Worm (Caenorhabditis elegans) whole organism, mixed stage, embryonic: ENCODE data around the gene T21C9.6.

ENCODE experiments used
- nhr-12 ChIP-seq: fragments of 150-350 bp; optimal IDR thresholded peaks from 2 replicates; lab custom pipeline; 2014; ENCODE audit warnings: missing biosample characterization, missing genetic modification characterization
- nhr-2 ChIP-seq: fragments of 150-350 bp; optimal IDR thresholded peaks from 2 replicates; lab custom pipeline; 2014; ENCODE audit warnings: missing biosample characterization, missing genetic modification characterization
- nhr-237 ChIP-seq: fragments of 150-350 bp; optimal IDR thresholded peaks from 2 replicates; lab custom pipeline; 2014; ENCODE audit warnings: missing biosample characterization, missing genetic modification characterization
- pha-4 ChIP-seq: fragments of 150-350 bp; optimal IDR thresholded peaks from 2 replicates; lab custom pipeline; 2018; ENCODE audit warnings: missing biosample characterization, missing genetic modification reagents, missing genetic modification characterization
- sem-2 ChIP-seq: fragments of 200-800 bp; sonication (Bioruptor generic); optimal IDR thresholded peaks from 2 replicates; lab custom pipeline; 2018; ENCODE audit warnings: mild to moderate bottlenecking, missing genetic modification characterization, missing compliant biosample characterization
- snpc-4 ChIP-seq: fragments of 150-350 bp; optimal IDR thresholded peaks from 2 replicates; lab custom pipeline; 2014; ENCODE audit warnings: missing biosample characterization, missing genetic modification characterization
- unc-62 ChIP-seq: fragments of 150-350 bp; optimal IDR thresholded peaks from 2 replicates; lab custom pipeline; 2014; ENCODE audit warnings: missing biosample characterization, missing genetic modification reagents, missing genetic modification characterization

DNA sequence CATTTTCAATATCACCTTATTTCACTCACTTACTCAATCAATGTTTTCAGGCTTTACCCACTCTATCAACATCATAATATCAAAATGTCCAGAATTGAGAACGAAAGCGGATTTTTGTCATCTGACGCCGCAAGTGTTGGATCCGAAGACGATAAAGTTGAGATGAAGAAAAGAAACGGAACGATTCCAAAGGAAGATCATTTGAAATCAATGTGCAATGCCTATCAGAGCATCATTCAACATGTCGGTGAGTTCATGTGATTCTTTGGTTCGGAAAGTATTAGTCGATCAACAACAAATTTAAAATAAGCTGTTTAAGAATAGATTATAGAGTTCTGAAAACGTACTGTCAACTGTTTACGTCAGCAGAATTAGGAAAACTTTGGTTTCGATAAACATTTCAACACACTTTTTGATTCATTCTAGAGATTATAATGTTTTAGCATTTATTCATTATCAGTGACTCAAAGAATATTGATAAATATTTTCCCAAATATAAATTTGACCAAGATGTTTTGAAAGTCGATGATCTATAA lies 16.8 kb upstream of the T21C9.6 start, which contains the start of gene cat-4:
- TF ChIP-seq nhr-2 (no peak), snpc-4 (tag; lab: Kevin White, UChicago) (no peak), unc-62 (GFP tag; lab: Kevin White, UChicago) (no peak), nhr-237 (tag; lab: Kevin White, UChicago) (no peak), pha-4 (tag; lab: Kevin White, UChicago) (no peak), sem-2 (GFP tag; lab: Kevin White, UChicago) (no peak), nhr-12 (tag; lab: Kevin White, UChicago) (no peak)
